Fruit fly (Drosophila melanogaster) whole organism, wandering third instar larva: ENCODE measurements around the gene CG14423.

Experiments
- Abd-B ChIP-seq: fragments of >200 bp; optimal IDR thresholded peaks from 2 replicates; lab custom pipeline; 2017; ENCODE audit warnings: missing biosample characterization, missing genetic modification characterization
- CG32264 ChIP-seq: fragments of 200-800 bp; sonication (Bioruptor generic); optimal IDR thresholded peaks from 2 replicates; lab custom pipeline; 2016; ENCODE audit warnings: missing biosample characterization, missing genetic modification characterization
- CG9705 ChIP-seq: fragments of 200-800 bp; sonication (Bioruptor generic); optimal IDR thresholded peaks from 2 replicates; lab custom pipeline; 2018; ENCODE audit warnings: missing biosample characterization, mild to moderate bottlenecking, missing genetic modification characterization
- CrebA ChIP-seq: fragments of 200-800 bp; sonication (Bioruptor generic); optimal IDR thresholded peaks from 2 replicates; lab custom pipeline; 2016; ENCODE audit warnings: missing biosample characterization, mild to moderate bottlenecking, missing genetic modification characterization, borderline replicate concordance
- Dfd ChIP-seq: fragments of >200 bp; optimal IDR thresholded peaks from 2 replicates; lab custom pipeline; 2017; ENCODE audit warnings: missing biosample characterization, missing genetic modification characterization
- Dif ChIP-seq: fragments of 200-275, 200-300 bp; sonication (Bioruptor generic); optimal IDR thresholded peaks from 2 replicates; lab custom pipeline; 2018; ENCODE audit warnings: missing biosample characterization, missing genetic modification characterization; ENCODE audit not compliant: partially characterized antibody
- GATAd ChIP-seq: sonication (Bioruptor generic); optimal IDR thresholded peaks from 2 replicates; lab custom pipeline; 2016; ENCODE audit warnings: missing biosample characterization, missing genetic modification characterization
- HLH106 ChIP-seq: fragments of 200-800 bp; optimal IDR thresholded peaks from 3 replicates; lab custom pipeline; 2019; ENCODE audit warnings: missing biosample characterization, mild to moderate bottlenecking, missing genetic modification characterization, moderate library complexity
- Hnf4 ChIP-seq: fragments of 200-800 bp; sonication (Bioruptor generic); optimal IDR thresholded peaks from 2 replicates; lab custom pipeline; 2016; ENCODE audit warnings: missing biosample characterization, mild to moderate bottlenecking, missing genetic modification characterization
- Hr78 ChIP-seq: fragments of >200 bp; optimal IDR thresholded peaks from 2 replicates; lab custom pipeline; 2017; ENCODE audit warnings: missing biosample characterization, missing genetic modification characterization
- Hr83 ChIP-seq: fragments of 200-300 bp; sonication (Bioruptor generic); optimal IDR thresholded peaks from 2 replicates; lab custom pipeline; 2016; ENCODE audit warnings: missing biosample characterization, mild to moderate bottlenecking, missing genetic modification characterization, moderate library complexity; ENCODE audit not compliant: poor library complexity, severe bottlenecking
- Jra ChIP-seq: sonication (Bioruptor generic); optimal IDR thresholded peaks from 2 replicates; lab custom pipeline; 2016; ENCODE audit warnings: missing biosample characterization, missing genetic modification characterization
- Mio ChIP-seq: sonication (Bioruptor generic); optimal IDR thresholded peaks from 2 replicates; lab custom pipeline; 2016; ENCODE audit warnings: missing biosample characterization, missing genetic modification characterization
- Myc ChIP-seq: fragments of >200 bp; optimal IDR thresholded peaks from 2 replicates; lab custom pipeline; 2017
- N ChIP-seq: fragments of >200 bp; optimal IDR thresholded peaks from 2 replicates; lab custom pipeline; 2018; ENCODE audit warnings: missing biosample characterization, missing external identifiers, missing genetic modification characterization
- OdsH ChIP-seq: fragments of 200-800 bp; sonication (Bioruptor generic); optimal IDR thresholded peaks from 2 replicates; lab custom pipeline; 2016; ENCODE audit warnings: missing biosample characterization, mild to moderate bottlenecking, missing genetic modification characterization
- Rel ChIP-seq, 2 experiments: fragments of 200-800 bp; sonication (Bioruptor generic) in 1 of 2; optimal IDR thresholded peaks; 2 replicates in 1 of 2; 3 replicates in 1 of 2; lab custom pipeline; 2016 to 2019; ENCODE audit warnings: mild to moderate bottlenecking in 2 of 2, missing biosample characterization in 2 of 2, missing genetic modification characterization in 2 of 2, moderate library complexity in 1 of 2
- Sp1 ChIP-seq: fragments of 200-800 bp; sonication (Bioruptor generic); optimal IDR thresholded peaks from 3 replicates; lab custom pipeline; 2019; ENCODE audit warnings: missing biosample characterization, mild to moderate bottlenecking, missing genetic modification characterization, moderate library complexity
- Vsx2 ChIP-seq: fragments of 200-300, 225-300 bp; sonication (Bioruptor generic); optimal IDR thresholded peaks from 2 replicates; lab custom pipeline; 2018; ENCODE audit warnings: missing biosample characterization, missing genetic modification characterization; ENCODE audit not compliant: partially characterized antibody
- br ChIP-seq: fragments of 200-800 bp; sonication (Bioruptor generic); optimal IDR thresholded peaks from 2 replicates; lab custom pipeline; 2016; ENCODE audit warnings: missing biosample characterization, missing genetic modification characterization
- brk ChIP-seq: fragments of 200-800 bp; sonication (Bioruptor generic); optimal IDR thresholded peaks from 2 replicates; lab custom pipeline; 2016; ENCODE audit warnings: missing biosample characterization, mild to moderate bottlenecking, missing genetic modification characterization
- dl ChIP-seq, 2 experiments: fragments of 175-275, 200-275 bp in 1 of 2; fragments of 200-275 bp in 1 of 2; sonication (Bioruptor generic); optimal IDR thresholded peaks; lab custom pipeline; 2018; ENCODE audit warnings: mild to moderate bottlenecking in 2 of 2, missing biosample characterization in 2 of 2, missing genetic modification characterization in 2 of 2, moderate library complexity in 2 of 2; ENCODE audit not compliant: partially characterized antibody in 2 of 2, insufficient read depth in 1 of 2
- dmrt93B ChIP-seq: fragments of 200-800 bp; sonication (Bioruptor generic); optimal IDR thresholded peaks from 2 replicates; lab custom pipeline; 2018; ENCODE audit warnings: missing biosample characterization, mild to moderate bottlenecking, missing genetic modification characterization
- dsf ChIP-seq: sonication (Bioruptor generic); optimal IDR thresholded peaks from 2 replicates; lab custom pipeline; 2016; ENCODE audit warnings: missing biosample characterization, missing genetic modification characterization, borderline replicate concordance
- ey ChIP-seq: fragments of 200-800 bp; sonication (Bioruptor generic); optimal IDR thresholded peaks from 2 replicates; lab custom pipeline; 2016; ENCODE audit warnings: missing biosample characterization, missing genetic modification characterization
- foxo ChIP-seq, 2 experiments: fragments of 200-800 bp; sonication (Bioruptor generic); optimal IDR thresholded peaks; 2 replicates in 1 of 2; 3 replicates in 1 of 2; lab custom pipeline; 2016 to 2017; ENCODE audit warnings: missing biosample characterization in 2 of 2, missing genetic modification characterization in 2 of 2
- fru ChIP-seq: fragments of 200-800 bp; sonication (Bioruptor generic); optimal IDR thresholded peaks from 3 replicates; lab custom pipeline; 2016; ENCODE audit warnings: missing biosample characterization, mild to moderate bottlenecking, missing genetic modification characterization
- h ChIP-seq: fragments of 200-800 bp; sonication (Bioruptor generic); optimal IDR thresholded peaks from 3 replicates; lab custom pipeline; 2016; ENCODE audit warnings: missing biosample characterization, mild to moderate bottlenecking, missing genetic modification characterization
- jim ChIP-seq: fragments of 175-275, 200-325 bp; sonication (Bioruptor generic); optimal IDR thresholded peaks from 2 replicates; lab custom pipeline; 2016; ENCODE audit warnings: missing biosample characterization, mild to moderate bottlenecking, missing genetic modification characterization
- lola ChIP-seq: fragments of >200 bp; optimal IDR thresholded peaks from 2 replicates; lab custom pipeline; 2017; ENCODE audit warnings: missing biosample characterization, missing genetic modification characterization
- pan ChIP-seq: fragments of >200 bp; optimal IDR thresholded peaks from 2 replicates; lab custom pipeline; 2017
- psq ChIP-seq: fragments of 200-800 bp; sonication (Bioruptor generic); optimal IDR thresholded peaks from 3 replicates; lab custom pipeline; 2017; ENCODE audit warnings: missing biosample characterization, mild to moderate bottlenecking, missing genetic modification characterization, moderate library complexity
- rgr ChIP-seq: fragments of 200-800 bp; sonication (Bioruptor generic); optimal IDR thresholded peaks from 3 replicates; lab custom pipeline; 2016; ENCODE audit warnings: missing biosample characterization, mild to moderate bottlenecking, missing genetic modification characterization
- sage ChIP-seq: fragments of 200-800 bp; sonication (Bioruptor generic); optimal IDR thresholded peaks from 2 replicates; lab custom pipeline; 2016; ENCODE audit warnings: missing biosample characterization, mild to moderate bottlenecking, missing genetic modification characterization
- sv ChIP-seq: fragments of 200-800 bp; sonication (Bioruptor generic); optimal IDR thresholded peaks from 3 replicates; lab custom pipeline; 2016; ENCODE audit warnings: missing biosample characterization, missing genetic modification characterization
- tai ChIP-seq: sonication (Bioruptor generic); optimal IDR thresholded peaks from 2 replicates; lab custom pipeline; 2016; ENCODE audit warnings: missing biosample characterization, missing genetic modification characterization
- usp ChIP-seq: fragments of >200 bp; optimal IDR thresholded peaks from 2 replicates; lab custom pipeline; 2017; ENCODE audit warnings: missing biosample characterization, missing genetic modification characterization
- woc ChIP-seq: sonication (Bioruptor generic); optimal IDR thresholded peaks from 2 replicates; lab custom pipeline; 2016; ENCODE audit warnings: missing biosample characterization, mild to moderate bottlenecking, missing genetic modification characterization

CG14423 gene

dm6 chrX:2982441-2982995, 37.3 kb downstream of the CG14423 start:
- TF ChIP-seq rgr (GFP tag; lab: Kevin White, UChicago), result no peak
- TF ChIP-seq N, result no peak
- TF ChIP-seq Dfd, result peak; percentile 17

- TF ChIP-seq Hr83 (GFP tag; lab: Kevin White, UChicago) (no peak), h (GFP tag; lab: Kevin White, UChicago) (peak; percentile 87), woc (GFP tag; lab: Kevin White, UChicago) (peak; percentile 77), fru (GFP tag; lab: Kevin White, UChicago) (peak; percentile 86), Abd-B (GFP tag; lab: Kevin White, UChicago) (no peak), dmrt93B (GFP tag; lab: Kevin White, UChicago) (peak; percentile 63), lola (GFP tag; lab: Kevin White, UChicago) (no peak), Dif (GFP tag; lab: Kevin White, UChicago) (no peak), br (GFP tag; lab: Kevin White, UChicago) (peak; percentile 79), GATAd (no peak), Sp1 (peak; percentile 84), Vsx2 (GFP tag; lab: Kevin White, UChicago) (no peak), tai (GFP tag; lab: Kevin White, UChicago) (peak; percentile 49), sv (GFP tag; lab: Kevin White, UChicago) (peak; percentile 5), ey (GFP tag; lab: Kevin White, UChicago) (peak; percentile 81), psq (GFP tag; lab: Kevin White, UChicago) (peak; percentile 87), Jra (GFP tag; lab: Kevin White, UChicago) (no peak), N (no peak), pan (no peak), sage (GFP tag; lab: Kevin White, UChicago) (peak; percentile 66), foxo (GFP tag; optimal IDR thresholded peaks at IDR 0.05; lab: Kevin White, UChicago) (peak in 1 of 2 experiments; percentile 86), dsf (no peak), dl (GFP tag; optimal IDR thresholded peaks at IDR 0.05; lab: Kevin White, UChicago; ENCODE audit: insufficient read depth in 1 of 2, partially characterized antibody in 2 of 2) (no peak), OdsH (GFP tag; lab: Kevin White, UChicago) (peak; percentile 85), Rel (GFP tag; optimal IDR thresholded peaks at IDR 0.05; lab: Kevin White, UChicago) (peak; percentile 42), Rel (tag; optimal IDR thresholded peaks at IDR 0.05; lab: Kevin White, UChicago) (peak; percentile 22), rgr (GFP tag; lab: Kevin White, UChicago) (peak; percentile 79), Mio (GFP tag; lab: Kevin White, UChicago) (no peak), Myc (no peak), Dfd (no peak), CrebA (GFP tag; lab: Kevin White, UChicago) (peak; percentile 22), jim (GFP tag; lab: Kevin White, UChicago) (no peak), Hnf4 (peak; percentile 79), Hr78 (GFP tag; lab: Kevin White, UChicago) (no peak), CG9705 (GFP tag; lab: Kevin White, UChicago) (peak; percentile 53), CG32264 (GFP tag; lab: Kevin White, UChicago) (peak; percentile 47), HLH106 (tag; lab: Kevin White, UChicago) (peak; percentile 85), brk (GFP tag; lab: Kevin White, UChicago) (peak; percentile 72), usp (GFP tag; lab: Kevin White, UChicago) (no peak)
Measured at dm6 chrX:2984902-2985772, 39.9 kb downstream of the CG14423 start.
